Worm (Caenorhabditis elegans) whole organism, early embryonic: ENCODE data around the gene F58E6.11.

Source experiments
- B0310.2 ChIP-seq: sonication (generic microtip); optimal IDR thresholded peaks from 2 replicates; lab custom pipeline; 2016; ENCODE audit warnings: mild to moderate bottlenecking, missing genetic modification characterization, missing compliant biosample characterization
- F13C5.2 ChIP-seq: sonication (generic microtip); optimal IDR thresholded peaks from 2 replicates; lab custom pipeline; 2017; ENCODE audit warnings: mild to moderate bottlenecking, missing genetic modification characterization, inconsistent platforms, missing compliant biosample characterization
- aly-1 ChIP-seq: sonication (generic microtip); optimal IDR thresholded peaks from 2 replicates; lab custom pipeline; 2016; ENCODE audit warnings: missing genetic modification characterization, missing compliant biosample characterization
- ama-1 ChIP-seq: fragments of 150-350 bp; optimal IDR thresholded peaks from 2 replicates; lab custom pipeline; 2014
- ceh-13 ChIP-seq: fragments of 200-800 bp; sonication (Bioruptor generic); optimal IDR thresholded peaks from 2 replicates; lab custom pipeline; 2018; ENCODE audit warnings: mild to moderate bottlenecking, missing genetic modification characterization, missing compliant biosample characterization
- ets-7 ChIP-seq: sonication (generic microtip); optimal IDR thresholded peaks from 2 replicates; lab custom pipeline; 2016; ENCODE audit warnings: missing genotype, missing genetic modification characterization, missing compliant biosample characterization
- flt-1 ChIP-seq: fragments of 200-800 bp; sonication (Bioruptor generic); IDR thresholded peaks from 2 replicates; pipeline ENCODE4 v1.3.6; 2022; ENCODE audit warnings: missing genetic modification characterization, missing compliant biosample characterization
- hmbx-1 ChIP-seq: sonication (generic microtip); optimal IDR thresholded peaks from 2 replicates; lab custom pipeline; 2016; ENCODE audit warnings: mild to moderate bottlenecking, missing genetic modification characterization, missing compliant biosample characterization
- hmg-4 ChIP-seq: fragments of 200-800 bp; sonication (Bioruptor generic); optimal IDR thresholded peaks from 2 replicates; lab custom pipeline; 2018; ENCODE audit warnings: mild to moderate bottlenecking, missing genetic modification characterization, missing compliant biosample characterization
- pes-1 ChIP-seq: fragments of 200-800 bp; sonication (Bioruptor generic); IDR thresholded peaks from 2 replicates; pipeline ENCODE4 v1.3.6; 2022; ENCODE audit warnings: missing genetic modification reagents, missing genetic modification characterization, missing compliant biosample characterization
- scrt-1 ChIP-seq: fragments of 200-800 bp; sonication (Bioruptor generic); IDR thresholded peaks from 2 replicates; pipeline ENCODE4 v1.3.6; 2022; ENCODE audit warnings: missing genetic modification characterization, missing compliant biosample characterization
- sea-1 ChIP-seq: fragments of 200-800 bp; sonication (Bioruptor generic); conservative IDR thresholded peaks from 2 replicates; pipeline ENCODE4 v1.3.6; 2022; ENCODE audit warnings: missing genetic modification characterization, missing compliant biosample characterization
- tra-4 ChIP-seq: sonication (generic microtip); optimal IDR thresholded peaks from 2 replicates; lab custom pipeline; 2017; ENCODE audit warnings: missing genetic modification characterization, missing compliant biosample characterization

ce11 chrV:9740858-9741257, 16.9 kb downstream of the F58E6.11 start, which contains the start of gene sta-2:
- TF ChIP-seq hmbx-1 (tag; lab: Kevin White, UChicago), result no peak
- TF ChIP-seq F13C5.2, result no peak
- no peak for TF ChIP-seq aly-1 (tag; lab: Kevin White, UChicago)
- no peak for TF ChIP-seq tra-4 (tag; lab: Kevin White, UChicago)
- no peak for TF ChIP-seq ama-1 (lab: Kevin White, UChicago)
- no peak for TF ChIP-seq hmg-4 (GFP tag; lab: Kevin White, UChicago)
- no peak for TF ChIP-seq scrt-1
- TF ChIP-seq ceh-13 (GFP tag; lab: Kevin White, UChicago), result no peak
- TF ChIP-seq sea-1 (GFP tag; lab: Robert Waterston, UW), result no peak
- no peak for TF ChIP-seq ets-7
- no peak for TF ChIP-seq B0310.2 (tag; lab: Kevin White, UChicago)
- no peak for TF ChIP-seq flt-1 (GFP tag; lab: Robert Waterston, UW)
- TF ChIP-seq pes-1 (GFP tag; lab: Robert Waterston, UW), result no peak
